Worm (Caenorhabditis elegans): Measurements from ENCODE around the gene far-7.

DNA sequence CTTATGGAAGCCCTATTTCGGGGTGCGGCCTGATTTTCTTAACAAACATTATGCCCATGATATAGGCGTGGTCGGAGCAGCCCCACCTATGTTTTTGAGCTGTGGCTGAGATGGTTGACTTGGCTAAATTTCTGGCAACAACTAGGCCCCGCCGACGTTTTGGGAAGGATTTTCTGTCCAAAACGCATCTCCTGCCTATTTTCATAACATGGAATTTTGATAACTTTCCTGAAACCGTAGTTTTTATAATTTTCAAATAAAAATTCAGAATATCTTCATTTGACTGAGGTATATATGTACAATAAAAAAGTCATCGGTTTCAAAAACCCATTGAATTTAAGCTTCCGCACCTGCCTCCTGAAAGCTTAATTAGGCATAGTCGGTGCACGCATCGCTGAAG lies 1.6 kb downstream of the far-7 start:
- TF ChIP-seq nhr-12 (tag; optimal IDR thresholded peaks at IDR 0.05) (no peak), ztf-4 (tag; optimal IDR thresholded peaks at IDR 0.05) (no peak), ama-1 (optimal IDR thresholded peaks at IDR 0.05) (no peak), nhr-11 (tag; optimal IDR thresholded peaks at IDR 0.05) (no peak), ztf-11 (tag; optimal IDR thresholded peaks at IDR 0.05) (no peak)

Measured in whole organism, L2 larva.